Worm (Caenorhabditis elegans) whole organism, L3 larva: ENCODE measurements around the gene col-128.
A peak's percentile ranks its signal among the peaks of the same experiment; 100 is the strongest.

Experiments
- R02D3.7 ChIP-seq: fragments of 150-350 bp; optimal IDR thresholded peaks from 2 replicates; lab custom pipeline; 2014; ENCODE audit warnings: missing biosample characterization, missing genetic modification characterization
- ZK546.5 ChIP-seq: sonication (generic microtip); optimal IDR thresholded peaks from 2 replicates; lab custom pipeline; 2017; ENCODE audit warnings: missing biosample characterization, missing genetic modification characterization
- aly-2 ChIP-seq: fragments of 150-350 bp; optimal IDR thresholded peaks from 2 replicates; lab custom pipeline; 2014; ENCODE audit warnings: missing biosample characterization, missing genetic modification characterization
- ama-1 ChIP-seq: fragments of 150-350 bp; optimal IDR thresholded peaks from 2 replicates; lab custom pipeline; 2018
- ceh-16 ChIP-seq: sonication (generic microtip); optimal IDR thresholded peaks from 2 replicates; lab custom pipeline; 2017; ENCODE audit warnings: missing biosample characterization, missing genetic modification characterization
- ceh-28 ChIP-seq: fragments of 150-350 bp; optimal IDR thresholded peaks from 2 replicates; lab custom pipeline; 2014; ENCODE audit warnings: missing biosample characterization, missing genetic modification reagents, missing genetic modification characterization
- ceh-82 ChIP-seq: fragments of 150-350 bp; optimal IDR thresholded peaks from 2 replicates; lab custom pipeline; 2014; ENCODE audit warnings: missing biosample characterization, missing genetic modification characterization
- ceh-9 ChIP-seq: sonication (generic microtip); optimal IDR thresholded peaks from 2 replicates; lab custom pipeline; 2018; ENCODE audit warnings: missing biosample characterization, missing genetic modification characterization
- daf-12 ChIP-seq: fragments of 150-350 bp; optimal IDR thresholded peaks from 2 replicates; lab custom pipeline; 2014; ENCODE audit warnings: missing biosample characterization, missing genetic modification reagents, missing genetic modification characterization
- egl-5 ChIP-seq: fragments of 150-350 bp; optimal IDR thresholded peaks from 2 replicates; lab custom pipeline; 2017; ENCODE audit warnings: missing biosample characterization, missing genetic modification reagents, missing genetic modification characterization, inconsistent platforms
- elt-1 ChIP-seq: fragments of 150-350 bp; optimal IDR thresholded peaks from 2 replicates; lab custom pipeline; 2014; ENCODE audit warnings: missing biosample characterization, missing genetic modification characterization
- elt-2 ChIP-seq: sonication (generic microtip); optimal IDR thresholded peaks from 2 replicates; lab custom pipeline; 2016; ENCODE audit warnings: missing genetic modification reagents, mild to moderate bottlenecking, missing genetic modification characterization, missing compliant biosample characterization
- elt-3 ChIP-seq, 3 experiments: fragments of 150-350 bp in 1 of 3; sonication (generic microtip) in 2 of 3; optimal IDR thresholded peaks; 2 replicates in 2 of 3; 4 replicates in 1 of 3; lab custom pipeline; 2014 to 2017; ENCODE audit warnings: missing biosample characterization in 3 of 3, missing genetic modification characterization in 3 of 3
- eor-1 ChIP-seq, 2 experiments: fragments of 150-350 bp; optimal IDR thresholded peaks; 2 replicates each; lab custom pipeline; 2014 to 2018; ENCODE audit warnings: missing biosample characterization in 2 of 2, missing genetic modification characterization in 2 of 2
- fkh-10 ChIP-seq: sonication (generic microtip); optimal IDR thresholded peaks from 2 replicates; lab custom pipeline; 2017; ENCODE audit warnings: missing biosample characterization, missing genetic modification reagents, missing genetic modification characterization
- fkh-2 ChIP-seq: fragments of 150-350 bp; optimal IDR thresholded peaks from 2 replicates; lab custom pipeline; 2014; ENCODE audit warnings: missing biosample characterization, missing genetic modification reagents, missing genetic modification characterization
- fos-1 ChIP-seq: fragments of 150-350 bp; optimal IDR thresholded peaks from 2 replicates; lab custom pipeline; 2014; ENCODE audit warnings: missing biosample characterization, missing genetic modification characterization
- hmg-11 ChIP-seq: sonication (generic microtip); optimal IDR thresholded peaks from 2 replicates; lab custom pipeline; 2016; ENCODE audit warnings: missing genetic modification characterization, missing compliant biosample characterization
- jun-1 ChIP-seq: fragments of 150-350 bp; optimal IDR thresholded peaks from 2 replicates; lab custom pipeline; 2014; ENCODE audit warnings: missing biosample characterization, missing genetic modification reagents, missing genetic modification characterization
- lin-39 ChIP-seq: fragments of 150-350 bp; optimal IDR thresholded peaks from 2 replicates; lab custom pipeline; 2018; ENCODE audit warnings: missing biosample characterization, missing genetic modification reagents, missing genetic modification characterization
- lsy-12 ChIP-seq: sonication (generic microtip); optimal IDR thresholded peaks from 2 replicates; lab custom pipeline; 2016; ENCODE audit warnings: mild to moderate bottlenecking, missing genetic modification characterization, missing compliant biosample characterization
- mml-1 ChIP-seq: fragments of 150-350 bp; sonication (generic microtip); optimal IDR thresholded peaks from 3 replicates; lab custom pipeline; 2014; ENCODE audit warnings: missing biosample characterization, missing genetic modification characterization
- nfya-1 ChIP-seq: sonication (generic microtip); optimal IDR thresholded peaks from 2 replicates; lab custom pipeline; 2017; ENCODE audit warnings: missing genetic modification characterization, mild to moderate bottlenecking, missing compliant biosample characterization, antibody characterized with exemption, moderate library complexity; ENCODE audit not compliant: insufficient read depth
- nhr-11 ChIP-seq: fragments of 150-350 bp; optimal IDR thresholded peaks from 2 replicates; lab custom pipeline; 2014; ENCODE audit warnings: missing biosample characterization, missing genetic modification characterization
- nhr-25 ChIP-seq: sonication (generic microtip); optimal IDR thresholded peaks from 2 replicates; lab custom pipeline; 2017; ENCODE audit warnings: missing biosample characterization, missing genetic modification characterization
- nhr-28 ChIP-seq: fragments of 150-350 bp; optimal IDR thresholded peaks from 2 replicates; lab custom pipeline; 2014; ENCODE audit warnings: missing biosample characterization, missing genetic modification characterization
- nhr-43 ChIP-seq: sonication (generic microtip); optimal IDR thresholded peaks from 2 replicates; lab custom pipeline; 2016; ENCODE audit warnings: mild to moderate bottlenecking, missing genetic modification characterization, missing compliant biosample characterization; ENCODE audit not compliant: poor library complexity, severe bottlenecking
- nhr-67 ChIP-seq: fragments of 150-350 bp; optimal IDR thresholded peaks from 2 replicates; lab custom pipeline; 2014; ENCODE audit warnings: missing biosample characterization, missing genetic modification characterization
- nhr-76 ChIP-seq: fragments of 150-350 bp; sonication (generic microtip); optimal IDR thresholded peaks from 5 replicates; lab custom pipeline; 2014; ENCODE audit warnings: missing biosample characterization, missing genetic modification characterization
- pha-4 ChIP-seq: fragments of 150-350 bp; optimal IDR thresholded peaks from 2 replicates; lab custom pipeline; 2014; ENCODE audit warnings: missing biosample characterization, missing genetic modification reagents, missing genetic modification characterization
- pqm-1 ChIP-seq: fragments of 150-350 bp; optimal IDR thresholded peaks from 2 replicates; lab custom pipeline; 2017; ENCODE audit warnings: missing biosample characterization, missing genetic modification characterization, inconsistent platforms
- sea-2 ChIP-seq: fragments of 150-350 bp; sonication (generic microtip); optimal IDR thresholded peaks from 4 replicates; lab custom pipeline; 2014; ENCODE audit warnings: missing biosample characterization, missing genetic modification reagents, missing genetic modification characterization
- skn-1 ChIP-seq: fragments of 150-350 bp; optimal IDR thresholded peaks from 2 replicates; lab custom pipeline; 2014; ENCODE audit warnings: missing biosample characterization, missing genetic modification characterization
- snpc-4 ChIP-seq: fragments of 150-350 bp; optimal IDR thresholded peaks from 2 replicates; lab custom pipeline; 2014; ENCODE audit warnings: missing biosample characterization, missing genetic modification characterization
- tbx-2 ChIP-seq: sonication (generic microtip); optimal IDR thresholded peaks from 2 replicates; lab custom pipeline; 2016; ENCODE audit warnings: mild to moderate bottlenecking, missing genetic modification characterization, missing compliant biosample characterization
- unc-39 ChIP-seq: sonication (generic microtip); optimal IDR thresholded peaks from 4 replicates; lab custom pipeline; 2017; ENCODE audit warnings: missing biosample characterization, missing genetic modification characterization
- unc-62 ChIP-seq: fragments of 150-350 bp; sonication (generic microtip); optimal IDR thresholded peaks from 4 replicates; lab custom pipeline; 2014; ENCODE audit warnings: missing biosample characterization, missing genetic modification reagents, missing genetic modification characterization
- zag-1 ChIP-seq: fragments of 150-350 bp; optimal IDR thresholded peaks from 2 replicates; lab custom pipeline; 2014; ENCODE audit warnings: missing biosample characterization, missing genetic modification characterization
- ztf-11 ChIP-seq: fragments of 150-350 bp; optimal IDR thresholded peaks from 2 replicates; lab custom pipeline; 2014; ENCODE audit warnings: missing biosample characterization, missing genetic modification characterization
- ztf-4 ChIP-seq: fragments of 150-350 bp; optimal IDR thresholded peaks from 2 replicates; lab custom pipeline; 2014; ENCODE audit warnings: missing biosample characterization, missing genetic modification characterization

col-128 gene

ce11 chrIV:11578492-11578891 is 26.7 kb upstream of the col-128 start, which contains the start of gene rib-1:
TSS of gene rib-1 (plus strand) at chrIV:11578792.
- TF ChIP-seq ceh-16 (no peak), ceh-28 (tag; lab: Kevin White, UChicago) (no peak), unc-39 (tag; lab: Kevin White, UChicago) (no peak), R02D3.7 (no peak), eor-1 (tag; optimal IDR thresholded peaks at IDR 0.05; lab: Kevin White, UChicago) (no peak), hmg-11 (no peak), ztf-4 (no peak), ceh-82 (tag; lab: Kevin White, UChicago) (no peak), daf-12 (tag; lab: Kevin White, UChicago) (no peak), ZK546.5 (tag; lab: Kevin White, UChicago) (no peak), nfya-1 (tag; lab: Kevin White, UChicago) (no peak), pqm-1 (tag; lab: Kevin White, UChicago) (no peak), lin-39 (tag; lab: Kevin White, UChicago) (no peak), nhr-25 (tag; lab: Kevin White, UChicago) (no peak), aly-2 (tag; lab: Kevin White, UChicago) (no peak), nhr-76 (tag; lab: Kevin White, UChicago) (no peak), fos-1 (tag; lab: Kevin White, UChicago) (no peak), ceh-9 (tag; lab: Kevin White, UChicago) (no peak), nhr-28 (tag; lab: Kevin White, UChicago) (no peak), nhr-67 (tag; lab: Kevin White, UChicago) (no peak)

DNA sequence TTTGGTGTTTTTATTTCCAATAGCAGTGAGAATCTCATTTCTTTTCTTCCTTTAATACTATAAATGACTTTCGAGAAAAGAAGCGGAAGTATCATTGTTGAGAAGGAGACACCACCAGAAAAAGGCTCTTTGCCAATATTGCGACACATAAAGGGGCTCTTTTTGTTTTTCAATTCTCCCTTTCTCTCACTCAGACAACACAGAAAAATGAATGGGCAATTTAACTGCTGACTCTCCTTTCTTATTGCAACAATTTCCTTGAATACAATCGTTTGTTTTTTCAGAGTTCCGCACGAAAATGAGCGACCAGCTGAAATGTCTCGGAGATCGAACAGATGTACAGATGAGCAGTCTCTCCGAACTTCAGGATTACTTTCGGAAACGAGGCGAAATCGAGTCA is 22.6 kb upstream of the col-128 start:
- TF ChIP-seq egl-5 (tag; lab: Kevin White, UChicago): peak; percentile 69
- no peak for TF ChIP-seq eor-1 (tag; optimal IDR thresholded peaks at IDR 0.05; lab: Kevin White, UChicago)
- TF ChIP-seq snpc-4 (tag; lab: Kevin White, UChicago): no peak
- no peak for TF ChIP-seq fkh-10 (GFP tag; lab: Kevin White, UChicago)
- TF ChIP-seq ceh-82 (tag; lab: Kevin White, UChicago): no peak
- TF ChIP-seq ceh-16: no peak
- no peak for TF ChIP-seq pqm-1 (tag; lab: Kevin White, UChicago)

- TF ChIP-seq pha-4 (tag; lab: Kevin White, UChicago): no peak
- TF ChIP-seq unc-62: no peak
- no peak for TF ChIP-seq skn-1 (tag; lab: Kevin White, UChicago)
- TF ChIP-seq lin-39 (tag; lab: Kevin White, UChicago): peak; percentile 12
- TF ChIP-seq nfya-1 (tag; lab: Kevin White, UChicago): peak; percentile 27
These were observed 20.8 kb upstream of the col-128 start for ce11 chrIV:11572524-11572923.

DNA sequence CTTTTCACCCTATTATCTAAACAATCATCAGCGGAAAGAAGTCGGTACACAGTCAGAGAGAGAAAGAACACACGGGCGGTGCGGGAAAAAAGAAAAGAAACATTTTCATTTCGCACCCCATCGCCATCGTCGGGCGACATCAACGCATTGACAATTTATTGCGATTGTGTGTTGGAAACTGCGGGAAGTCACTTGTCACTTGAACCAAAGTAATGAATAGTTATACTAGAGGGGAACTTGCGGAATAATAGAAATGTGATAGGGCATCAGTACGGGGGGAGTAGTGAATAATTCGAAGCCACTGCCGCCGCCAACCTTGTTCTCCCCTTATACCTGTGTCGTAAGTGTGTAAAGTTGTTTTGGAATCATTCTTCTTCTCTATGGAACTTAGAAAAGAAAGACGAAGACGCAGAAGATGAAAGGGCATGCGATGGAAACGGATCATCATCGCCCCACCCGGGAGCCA is 19.6 kb upstream of the col-128 start:
- peak in 1 of 3 experiments; percentile 68 for TF ChIP-seq elt-3 (tag; optimal IDR thresholded peaks at IDR 0.05; lab: Kevin White, UChicago)
- peak; percentile 14 for TF ChIP-seq ama-1
- TF ChIP-seq lin-39 (tag; lab: Kevin White, UChicago): peak; percentile 33
- no peak for TF ChIP-seq ztf-4

ce11 chrIV:11570200-11570599 is 18.4 kb upstream of the col-128 start, which contains the start of gene srgp-1:
TSS of gene srgp-1 (plus strand) at chrIV:11570500.
- TF ChIP-seq ama-1 (no peak), lin-39 (tag; lab: Kevin White, UChicago) (no peak), nhr-76 (tag; lab: Kevin White, UChicago) (no peak), R02D3.7 (no peak), skn-1 (tag; lab: Kevin White, UChicago) (no peak), tbx-2 (tag; lab: Kevin White, UChicago) (no peak), elt-2 (tag; lab: Kevin White, UChicago) (no peak), unc-39 (tag; lab: Kevin White, UChicago) (no peak), elt-3 (tag; optimal IDR thresholded peaks at IDR 0.05; lab: Kevin White, UChicago) (no peak), jun-1 (tag; lab: Kevin White, UChicago) (no peak)

ce11 chrIV:11569795-11570194 is 18.0 kb upstream of the col-128 start:
- TF ChIP-seq ceh-9 (tag; lab: Kevin White, UChicago) (no peak), nhr-67 (tag; lab: Kevin White, UChicago) (no peak), mml-1 (tag; lab: Kevin White, UChicago) (no peak), elt-1 (tag; lab: Kevin White, UChicago) (no peak), nhr-43 (tag; lab: Kevin White, UChicago) (no peak), nhr-76 (tag; lab: Kevin White, UChicago) (no peak), ztf-11 (tag; lab: Kevin White, UChicago) (no peak), ZK546.5 (tag; lab: Kevin White, UChicago) (no peak), pqm-1 (tag; lab: Kevin White, UChicago) (no peak), sea-2 (no peak), nhr-28 (tag; lab: Kevin White, UChicago) (no peak), fkh-2 (tag; lab: Kevin White, UChicago) (no peak), egl-5 (tag; lab: Kevin White, UChicago) (no peak), snpc-4 (tag; lab: Kevin White, UChicago) (no peak), unc-39 (tag; lab: Kevin White, UChicago) (no peak), zag-1 (no peak), pha-4 (tag; lab: Kevin White, UChicago) (no peak), lsy-12 (tag; lab: Kevin White, UChicago) (no peak), nhr-25 (tag; lab: Kevin White, UChicago) (no peak), nhr-11 (tag; lab: Kevin White, UChicago) (no peak)
